Worm (Caenorhabditis elegans) whole organism, young adult: ENCODE measurements around the gene pgp-8.

ENCODE experiments used
- F33H1.4 ChIP-seq: fragments of 200-800 bp; sonication (Bioruptor generic); IDR thresholded peaks from 2 replicates; pipeline ENCODE4 v1.3.6; 2022; ENCODE audit warnings: missing genetic modification reagents, missing genetic modification characterization, missing compliant biosample characterization
- egrh-3 ChIP-seq: fragments of 200-800 bp; sonication (Bioruptor generic); IDR thresholded peaks from 2 replicates; pipeline ENCODE4 v1.3.6; 2022; ENCODE audit warnings: missing genetic modification reagents, missing genetic modification characterization, missing compliant biosample characterization
- let-526 ChIP-seq: fragments of 200-800 bp; sonication (Bioruptor generic); IDR thresholded peaks from 2 replicates; pipeline ENCODE4 v1.3.6; 2022; ENCODE audit warnings: missing genetic modification reagents, missing genetic modification characterization, missing compliant biosample characterization
- ztf-18 ChIP-seq: sonication (generic microtip); optimal IDR thresholded peaks from 2 replicates; lab custom pipeline; 2016; ENCODE audit warnings: missing genotype, mild to moderate bottlenecking, missing genetic modification characterization, missing compliant biosample characterization

ce11 chrX:10851735-10852134 lies 12.5 kb downstream of the pgp-8 start:
- no peak for TF ChIP-seq egrh-3
- no peak for TF ChIP-seq let-526 (GFP tag; lab: Robert Waterston, UW)
- TF ChIP-seq ztf-18 (tag; lab: Kevin White, UChicago), result no peak
- no peak for TF ChIP-seq F33H1.4 (GFP tag; lab: Robert Waterston, UW)
